Worm (Caenorhabditis elegans) whole organism, L4 larva: ENCODE results near the gene T26H5.10.

Experiments used
- daf-12 ChIP-seq: fragments of 150-350 bp; optimal IDR thresholded peaks from 2 replicates; lab custom pipeline; 2014; ENCODE audit warnings: missing biosample characterization, missing genetic modification reagents, missing genetic modification characterization
- egl-43 ChIP-seq: fragments of 200-800 bp; sonication (Bioruptor generic); IDR thresholded peaks from 2 replicates; pipeline ENCODE4 v1.3.6; 2022; ENCODE audit warnings: missing genetic modification reagents, missing genetic modification characterization, missing compliant biosample characterization
- lin-15B ChIP-seq: fragments of 150-350 bp; sonication (generic microtip); optimal IDR thresholded peaks from 3 replicates; lab custom pipeline; 2014; ENCODE audit warnings: missing biosample characterization, missing genetic modification characterization
- mdl-1 ChIP-seq, 2 experiments: fragments of 150-350 bp in 1 of 2; sonication (generic microtip) in 1 of 2; optimal IDR thresholded peaks; 2 replicates each; lab custom pipeline; 2014 to 2017; ENCODE audit warnings: missing biosample characterization in 2 of 2, missing genetic modification characterization in 2 of 2
- pqm-1 ChIP-seq: sonication (generic microtip); optimal IDR thresholded peaks from 2 replicates; lab custom pipeline; 2017; ENCODE audit warnings: missing biosample characterization, missing genetic modification characterization
- snpc-1.2 ChIP-seq: fragments of 200-800 bp; sonication (Bioruptor generic); IDR thresholded peaks from 2 replicates; pipeline ENCODE4 v1.3.6; 2022; ENCODE audit warnings: missing genetic modification reagents, missing genetic modification characterization, missing compliant biosample characterization
- snpc-4 ChIP-seq: fragments of 150-350 bp; optimal IDR thresholded peaks from 2 replicates; lab custom pipeline; 2014; ENCODE audit warnings: missing biosample characterization, missing genetic modification characterization
- tra-1 ChIP-seq: fragments of 200-800 bp; sonication (Bioruptor generic); IDR thresholded peaks from 2 replicates; pipeline ENCODE4 v1.3.6; 2022; ENCODE audit warnings: missing genetic modification reagents, missing genetic modification characterization, missing compliant biosample characterization
- unc-39 ChIP-seq: sonication (generic microtip); optimal IDR thresholded peaks from 2 replicates; lab custom pipeline; 2017; ENCODE audit warnings: missing biosample characterization, missing genetic modification characterization
- unc-62 ChIP-seq, 3 experiments: fragments of 150-350 bp in 1 of 3; sonication (generic microtip); optimal IDR thresholded peaks in 2 of 3; peaks in 1 of 3; 1 replicate in 1 of 3; 2 replicates in 2 of 3; lab custom pipeline; 2014 to 2017; ENCODE audit warnings: missing biosample characterization in 3 of 3, missing genetic modification characterization in 3 of 3, missing genetic modification reagents in 3 of 3, missing genotype in 1 of 3
- zip-2 ChIP-seq: fragments of 150-350 bp; optimal IDR thresholded peaks from 2 replicates; lab custom pipeline; 2014; ENCODE audit warnings: missing biosample characterization, missing genetic modification characterization

- no peak for TF ChIP-seq mdl-1 (tag; optimal IDR thresholded peaks at IDR 0.05; lab: Kevin White, UChicago)
- TF ChIP-seq tra-1 (GFP tag; lab: Robert Waterston, UW) = no peak
- TF ChIP-seq unc-39 (tag; lab: Kevin White, UChicago) = no peak
- TF ChIP-seq daf-12 = no peak
- TF ChIP-seq pqm-1 (tag; lab: Kevin White, UChicago) = no peak
- no peak for TF ChIP-seq zip-2 (tag; lab: Kevin White, UChicago)
- TF ChIP-seq snpc-4 (tag; lab: Kevin White, UChicago) = no peak
- no peak for TF ChIP-seq lin-15B
- TF ChIP-seq egl-43 (GFP tag; lab: Robert Waterston, UW) = no peak
- no peak for TF ChIP-seq unc-62 (GFP tag; optimal IDR thresholded peaks at IDR 0.05 in 1 of 2; lab: Kevin White, UChicago)
- no peak for TF ChIP-seq unc-62 (tag; optimal IDR thresholded peaks at IDR 0.05; lab: Kevin White, UChicago)
- no peak for TF ChIP-seq snpc-1.2 (GFP tag; lab: Robert Waterston, UW)
These were observed 15.5 kb upstream of the T26H5.10 start, which contains the start of gene str-71 for ce11 chrV:15459088-15459487.
